Fruit fly (Drosophila melanogaster) whole organism, pupa: ENCODE measurements around the gene DEF8.

ENCODE experiments used
- CG10348 ChIP-seq: fragments of 200-800 bp; sonication (Bioruptor generic); IDR thresholded peaks from 2 replicates; pipeline ENCODE4 v1.3.6; 2022; ENCODE audit warnings: missing biosample characterization, missing genetic modification characterization
- CG12605 ChIP-seq: fragments of 200-800 bp; sonication (Bioruptor generic); IDR thresholded peaks from 2 replicates; pipeline ENCODE4 v1.3.6; 2022; ENCODE audit warnings: missing biosample characterization, missing genetic modification characterization
- CG13204 ChIP-seq: fragments of 200-800 bp; sonication (Bioruptor generic); optimal IDR thresholded peaks from 2 replicates; lab custom pipeline; 2018; ENCODE audit warnings: missing biosample characterization, mild to moderate bottlenecking, missing genetic modification characterization, moderate library complexity
- CG14655 ChIP-seq: fragments of 200-800 bp; sonication (Bioruptor generic); optimal IDR thresholded peaks from 3 replicates; lab custom pipeline; 2017; ENCODE audit warnings: mild to moderate bottlenecking, missing biosample characterization, missing genetic modification reagents, missing genetic modification characterization
- CG15710 ChIP-seq: fragments of 200-800 bp; sonication (Bioruptor generic); optimal IDR thresholded peaks from 2 replicates; lab custom pipeline; 2018; ENCODE audit warnings: missing biosample characterization, mild to moderate bottlenecking, missing genetic modification characterization, moderate library complexity
- CG17806 ChIP-seq: fragments of 200-800 bp; sonication (Bioruptor generic); optimal IDR thresholded peaks from 2 replicates; lab custom pipeline; 2018; ENCODE audit warnings: missing biosample characterization, mild to moderate bottlenecking, missing genetic modification characterization, moderate library complexity
- CG32121 ChIP-seq: fragments of 200-800 bp; sonication (Bioruptor generic); IDR thresholded peaks from 2 replicates; pipeline ENCODE4 v1.3.6; 2022; ENCODE audit warnings: missing biosample characterization, missing genetic modification characterization
- CG34367 ChIP-seq: fragments of 200-800 bp; sonication (Bioruptor generic); optimal IDR thresholded peaks from 2 replicates; lab custom pipeline; 2018; ENCODE audit warnings: missing biosample characterization, mild to moderate bottlenecking, missing genetic modification characterization
- CG4496 ChIP-seq: fragments of 200-800 bp; sonication (Bioruptor generic); IDR thresholded peaks from 3 replicates; pipeline ENCODE4 v1.3.6; 2022; ENCODE audit warnings: missing biosample characterization, missing genetic modification characterization
- CG8159 ChIP-seq: fragments of 200-800 bp; sonication (Bioruptor generic); optimal IDR thresholded peaks from 3 replicates; lab custom pipeline; 2018; ENCODE audit warnings: missing biosample characterization, mild to moderate bottlenecking, missing genetic modification characterization, moderate library complexity
- CG8301 ChIP-seq: fragments of 200-800 bp; sonication (Bioruptor generic); optimal IDR thresholded peaks from 2 replicates; lab custom pipeline; 2018; ENCODE audit warnings: missing biosample characterization, mild to moderate bottlenecking, missing genetic modification characterization
- CG9948 ChIP-seq: fragments of 200-800 bp; sonication (Bioruptor generic); optimal IDR thresholded peaks from 2 replicates; lab custom pipeline; 2018; ENCODE audit warnings: missing biosample characterization, mild to moderate bottlenecking, missing genetic modification characterization, moderate library complexity
- D1 ChIP-seq: fragments of 200-800 bp; sonication (Bioruptor generic); optimal IDR thresholded peaks from 2 replicates; lab custom pipeline; 2018; ENCODE audit warnings: missing biosample characterization, mild to moderate bottlenecking, missing genetic modification characterization, moderate library complexity
- EcR ChIP-seq: fragments of 200-800 bp; sonication (Bioruptor generic); optimal IDR thresholded peaks from 3 replicates; lab custom pipeline; 2019; ENCODE audit warnings: missing biosample characterization, missing genetic modification characterization, mild to moderate bottlenecking, moderate library complexity, missing genetic modification reagents
- Ets98B ChIP-seq: fragments of 200-800 bp; sonication (Bioruptor generic); IDR thresholded peaks from 2 replicates; pipeline ENCODE4 v1.3.6; 2022; ENCODE audit warnings: missing biosample characterization, missing genetic modification characterization
- Pif1A ChIP-seq: fragments of 200-800 bp; sonication (Bioruptor generic); optimal IDR thresholded peaks from 3 replicates; lab custom pipeline; 2016; ENCODE audit warnings: missing biosample characterization, missing genetic modification characterization
- Pif1B ChIP-seq: fragments of 200-800 bp; sonication (Bioruptor generic); optimal IDR thresholded peaks from 3 replicates; lab custom pipeline; 2016; ENCODE audit warnings: missing biosample characterization, missing genetic modification characterization
- Snoo ChIP-seq: fragments of 200-800 bp; sonication (Bioruptor generic); optimal IDR thresholded peaks from 3 replicates; lab custom pipeline; 2017; ENCODE audit warnings: missing biosample characterization, mild to moderate bottlenecking, missing genetic modification characterization, inconsistent platforms
- fd96Ca ChIP-seq: fragments of 200-800 bp; sonication (Bioruptor generic); IDR thresholded peaks from 3 replicates; pipeline ENCODE4 v1.3.6; 2022; ENCODE audit warnings: missing biosample characterization, missing genetic modification characterization
- gl ChIP-seq: fragments of 200-800 bp; sonication (Bioruptor generic); optimal IDR thresholded peaks from 2 replicates; lab custom pipeline; 2018; ENCODE audit warnings: missing biosample characterization, mild to moderate bottlenecking, missing genetic modification characterization
- rn ChIP-seq: fragments of 200-800 bp; sonication (Bioruptor generic); IDR thresholded peaks from 2 replicates; pipeline ENCODE4 v1.3.6; 2022; ENCODE audit warnings: missing biosample characterization, missing genetic modification characterization

Gene DEF8

DNA sequence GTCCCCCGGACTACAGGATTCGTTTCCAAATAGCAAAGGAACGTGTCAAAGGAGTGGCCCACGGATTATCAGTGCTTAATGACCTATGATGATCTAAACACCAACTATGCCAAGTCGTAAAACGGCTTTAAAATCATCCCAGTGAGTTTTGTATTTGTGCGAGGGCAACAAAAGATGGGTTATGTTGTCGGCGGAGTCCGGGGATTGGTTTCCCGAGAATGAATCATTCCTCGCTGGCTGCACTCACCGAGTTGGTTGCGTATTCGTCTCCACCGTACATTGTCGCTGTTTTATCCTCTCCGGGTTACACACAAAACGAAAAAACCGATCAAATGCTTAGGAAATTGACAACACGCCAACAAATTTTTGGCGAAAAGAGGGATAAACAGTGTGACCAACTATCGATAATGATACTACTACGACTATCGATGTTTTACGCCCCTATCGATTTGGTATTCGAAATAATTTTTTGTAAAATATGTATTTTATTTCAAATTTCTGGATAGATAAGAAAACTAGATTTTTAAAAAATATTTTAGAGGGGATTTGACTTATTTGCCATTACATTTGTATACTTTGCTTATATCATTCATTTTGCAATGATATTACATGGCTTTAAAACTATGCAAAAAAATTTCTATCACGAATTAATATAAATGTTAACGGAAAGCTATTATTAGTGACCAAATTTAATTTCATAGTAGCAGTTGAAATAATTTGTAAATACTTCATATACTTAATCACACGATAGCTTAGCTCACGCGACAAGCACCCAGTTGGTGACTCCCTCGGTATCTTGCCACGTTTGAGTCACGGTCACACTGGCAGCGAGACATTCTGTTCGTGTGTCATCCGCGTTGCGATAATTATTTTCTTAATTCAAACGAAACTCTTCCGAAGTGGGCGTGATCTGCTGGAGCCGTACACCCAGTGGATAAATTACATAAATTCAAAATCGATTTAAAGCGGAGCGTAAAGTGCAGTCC is 14.1 kb downstream of the DEF8 start, which contains the start of the genes eIF3l and Nrx-IV:
Gene eIF3l, minus strand, starts transcription at position 389 of the 986 bp plus-strand sequence.
Gene Nrx-IV, plus strand, starts transcription at position 811 of the 986 bp plus-strand sequence.
- TF ChIP-seq CG12605 (GFP tag; lab: Robert Waterston, UW) (no peak), CG34367 (tag; lab: Kevin White, UChicago) (no peak), CG4496 (GFP tag; lab: Robert Waterston, UW) (0 out of 3 replicates have a peak, but pooled peaks have one; percentile 16), CG8301 (tag; lab: Kevin White, UChicago) (no peak), CG13204 (GFP tag; lab: Kevin White, UChicago) (no peak), CG17806 (tag; lab: Kevin White, UChicago) (no peak), Pif1B (GFP tag; lab: Kevin White, UChicago) (no peak), CG8159 (tag; lab: Kevin White, UChicago) (no peak)
- TF ChIP-seq, all 21 proteins: peak for 1

DNA sequence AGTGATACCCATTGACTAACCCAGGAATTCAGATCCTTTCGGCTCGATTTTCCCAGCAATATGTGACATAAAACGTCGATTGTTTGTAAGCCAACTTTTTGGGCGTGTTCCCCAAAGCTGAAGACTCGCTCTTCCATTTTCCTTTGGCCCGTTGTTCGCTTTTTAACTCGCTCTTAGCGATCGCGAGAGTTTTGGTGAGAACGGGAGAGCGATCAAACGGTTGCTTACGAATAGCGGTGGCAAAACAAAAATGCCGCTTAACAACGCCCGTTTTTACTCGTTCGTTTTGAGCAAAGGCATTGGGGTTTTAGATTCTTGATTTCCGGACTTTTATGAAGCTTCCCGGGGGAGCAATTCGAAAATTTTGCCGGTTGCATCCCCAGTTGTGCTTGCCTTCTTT is 15.0 kb downstream of the DEF8 start:
- TF ChIP-seq CG8301 (tag; lab: Kevin White, UChicago) (no peak), Ets98B (GFP tag; lab: Robert Waterston, UW) (no peak), CG13204 (GFP tag; lab: Kevin White, UChicago) (no peak), Pif1A (GFP tag; lab: Kevin White, UChicago) (no peak), CG34367 (tag; lab: Kevin White, UChicago) (no peak), rn (GFP tag; lab: Robert Waterston, UW) (no peak), CG4496 (GFP tag; lab: Robert Waterston, UW) (no peak), Snoo (tag; lab: Kevin White, UChicago) (no peak), CG8159 (tag; lab: Kevin White, UChicago) (no peak), CG15710 (no peak), CG12605 (GFP tag; lab: Robert Waterston, UW) (no peak), gl (tag; lab: Kevin White, UChicago) (no peak), CG9948 (tag; lab: Kevin White, UChicago) (no peak)

DNA sequence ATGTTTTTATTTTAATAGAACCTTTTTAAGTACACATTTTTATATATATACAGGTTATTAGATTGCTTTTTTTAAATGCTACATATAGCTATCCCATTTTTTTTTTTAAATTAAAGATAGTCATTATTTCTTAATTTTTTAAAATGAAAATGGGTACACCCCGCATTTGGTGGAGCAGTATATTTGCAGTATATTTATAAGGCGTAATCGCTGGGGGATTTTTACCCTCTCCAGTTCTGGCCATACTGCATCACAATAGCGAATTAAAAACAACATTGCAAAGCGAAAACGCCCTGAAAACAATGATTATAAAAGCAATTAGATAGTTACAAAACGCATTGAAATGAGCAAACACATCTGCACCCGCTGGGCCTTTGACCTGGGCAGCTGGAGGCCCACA is 17.1 kb downstream of the DEF8 start, which contains the start of gene CG32099:
Gene CG32099, plus strand, starts transcription at position 250 of the 400 bp plus-strand sequence.
- TF ChIP-seq CG15710 (no peak), CG12605 (GFP tag; lab: Robert Waterston, UW) (no peak), rn (GFP tag; lab: Robert Waterston, UW) (no peak), CG13204 (GFP tag; lab: Kevin White, UChicago) (no peak), CG14655 (no peak), Ets98B (GFP tag; lab: Robert Waterston, UW) (no peak), CG8159 (tag; lab: Kevin White, UChicago) (no peak), Pif1B (GFP tag; lab: Kevin White, UChicago) (no peak)

DNA sequence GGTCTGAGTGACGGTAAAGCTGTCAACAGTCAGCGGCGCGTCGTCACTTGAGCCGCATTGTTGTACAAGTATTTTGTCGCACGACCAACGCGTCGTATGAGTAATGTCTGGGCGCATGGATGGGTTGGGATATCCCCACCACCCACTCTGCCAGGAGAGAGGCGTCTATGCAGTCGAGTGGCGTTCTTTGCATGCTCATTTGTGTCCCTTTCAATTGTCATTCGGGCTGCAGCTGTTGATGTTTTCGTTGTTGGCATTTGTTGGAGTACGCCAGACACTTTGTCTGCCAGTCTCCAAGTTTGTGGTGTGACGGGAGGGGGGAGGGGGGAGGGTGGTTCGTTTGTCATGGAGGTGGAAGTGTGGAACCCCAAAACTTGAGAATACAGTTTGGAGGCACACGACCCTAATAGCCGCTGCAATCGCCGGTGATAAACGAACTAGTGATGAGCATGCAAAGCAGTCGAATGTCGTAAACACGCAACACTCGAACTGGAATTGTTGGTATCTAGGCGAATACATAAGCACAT is 30.3 kb downstream of the DEF8 start:
- TF ChIP-seq CG34367 (tag; lab: Kevin White, UChicago) (no peak), CG13204 (GFP tag; lab: Kevin White, UChicago) (no peak), CG8159 (tag; lab: Kevin White, UChicago) (no peak), CG8301 (tag; lab: Kevin White, UChicago) (no peak), Ets98B (GFP tag; lab: Robert Waterston, UW) (no peak), CG15710 (no peak), CG12605 (GFP tag; lab: Robert Waterston, UW) (no peak), EcR (no peak), D1 (tag; lab: Kevin White, UChicago) (no peak), CG10348 (GFP tag; lab: Robert Waterston, UW) (no peak), CG4496 (GFP tag; lab: Robert Waterston, UW) (no peak), Pif1B (GFP tag; lab: Kevin White, UChicago) (no peak), gl (tag; lab: Kevin White, UChicago) (no peak), Snoo (tag; lab: Kevin White, UChicago) (no peak), CG9948 (tag; lab: Kevin White, UChicago) (no peak)
- TF ChIP-seq, all 21 proteins: peak for 0

DNA sequence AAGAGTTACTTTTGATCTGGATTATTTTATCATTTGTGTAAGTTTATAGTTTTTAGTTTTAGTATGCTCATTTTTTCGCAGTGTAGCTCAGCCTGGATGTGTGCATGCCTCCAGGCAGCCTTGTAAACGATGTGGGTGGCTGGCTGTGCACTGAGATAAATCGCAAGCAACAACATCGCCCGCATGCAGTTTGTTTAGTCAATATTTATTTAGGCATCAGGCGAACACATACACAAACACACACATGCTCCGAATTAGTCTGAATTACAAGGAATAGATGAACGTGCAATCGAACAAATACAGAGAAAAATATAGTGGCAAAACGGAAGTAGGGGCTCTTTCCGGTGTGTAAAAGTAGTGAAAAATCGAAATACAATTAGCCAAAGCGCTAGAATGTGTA is 31.1 kb downstream of the DEF8 start:
- TF ChIP-seq Ets98B (GFP tag; lab: Robert Waterston, UW) (0 out of 2 replicates have a peak, but pooled peaks have one; percentile 14), CG4496 (GFP tag; lab: Robert Waterston, UW) (peak; percentile 52; the same call in 2 of the 3 replicates), Pif1B (GFP tag; lab: Kevin White, UChicago) (no peak)

DNA sequence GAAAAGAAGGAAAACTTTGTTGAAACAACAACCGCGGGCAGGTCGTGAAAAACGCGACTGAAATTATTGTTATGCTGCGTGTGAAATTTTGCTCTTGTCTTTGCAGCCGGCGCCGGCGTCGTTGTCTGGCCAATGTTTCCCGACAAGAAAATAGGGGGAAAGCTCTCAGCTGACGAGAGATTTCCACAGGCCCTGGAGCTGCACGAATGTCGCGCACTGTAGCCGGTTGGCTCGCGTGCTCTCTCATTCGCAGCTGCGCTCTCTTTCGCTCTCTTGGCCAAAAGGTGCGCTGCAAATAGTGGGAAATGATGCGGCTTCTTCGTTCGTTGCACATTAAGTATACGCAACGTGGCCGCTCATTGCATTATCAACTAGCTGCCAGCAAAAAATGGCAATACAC is 31.7 kb downstream of the DEF8 start, which contains the start of gene CG9760:
Gene CG9760, minus strand, starts transcription at position 43 of the 400 bp plus-strand sequence.
- no peak for TF ChIP-seq D1 (tag; lab: Kevin White, UChicago)
- TF ChIP-seq Snoo (tag; lab: Kevin White, UChicago) = no peak
- no peak for TF ChIP-seq rn (GFP tag; lab: Robert Waterston, UW)
- TF ChIP-seq CG32121 = peak; percentile 62; the same call in 1 of the 2 replicates
- TF ChIP-seq EcR = no peak
- TF ChIP-seq CG4496 (GFP tag; lab: Robert Waterston, UW) = peak; percentile 80; the same call in 2 of the 3 replicates
- no peak for TF ChIP-seq Pif1B (GFP tag; lab: Kevin White, UChicago)
- no peak for TF ChIP-seq gl (tag; lab: Kevin White, UChicago)
- peak; percentile 65; the same call in 2 of the 3 replicates for TF ChIP-seq fd96Ca (GFP tag; lab: Robert Waterston, UW)
